Worm (Caenorhabditis elegans) whole organism, L4 larva: Measurements from ENCODE around the gene pro-3.

Source experiments
- fos-1 ChIP-seq: fragments of 150-350 bp; optimal IDR thresholded peaks from 2 replicates; lab custom pipeline; 2014; ENCODE audit warnings: missing biosample characterization, missing genetic modification characterization
- rbr-2 ChIP-seq: sonication (generic microtip); optimal IDR thresholded peaks from 2 replicates; lab custom pipeline; 2016; ENCODE audit warnings: missing genotype, missing genetic modification characterization, missing compliant biosample characterization
- unc-62 ChIP-seq, 3 experiments: fragments of 150-350 bp in 1 of 3; sonication (generic microtip); optimal IDR thresholded peaks in 2 of 3; peaks in 1 of 3; 1 replicate in 1 of 3; 2 replicates in 2 of 3; lab custom pipeline; 2014 to 2017; ENCODE audit warnings: missing biosample characterization in 3 of 3, missing genetic modification characterization in 3 of 3, missing genetic modification reagents in 3 of 3, missing genotype in 1 of 3

ce11 chrV:19133507-19133906, 15.3 kb upstream of the pro-3 start, which contains the start of gene Y39B6A.10:
- TF ChIP-seq unc-62 (GFP tag; optimal IDR thresholded peaks at IDR 0.05 in 1 of 2; lab: Kevin White, UChicago) (no peak), unc-62 (tag; optimal IDR thresholded peaks at IDR 0.05; lab: Kevin White, UChicago) (no peak), fos-1 (tag; lab: Kevin White, UChicago) (no peak), rbr-2 (tag; lab: Kevin White, UChicago) (no peak)
